Worm (Caenorhabditis elegans): ENCODE measurements around the gene F49C12.3.
A peak's percentile ranks its signal among the peaks of the same experiment; 100 is the strongest.

The F49C12.3 gene

DNA sequence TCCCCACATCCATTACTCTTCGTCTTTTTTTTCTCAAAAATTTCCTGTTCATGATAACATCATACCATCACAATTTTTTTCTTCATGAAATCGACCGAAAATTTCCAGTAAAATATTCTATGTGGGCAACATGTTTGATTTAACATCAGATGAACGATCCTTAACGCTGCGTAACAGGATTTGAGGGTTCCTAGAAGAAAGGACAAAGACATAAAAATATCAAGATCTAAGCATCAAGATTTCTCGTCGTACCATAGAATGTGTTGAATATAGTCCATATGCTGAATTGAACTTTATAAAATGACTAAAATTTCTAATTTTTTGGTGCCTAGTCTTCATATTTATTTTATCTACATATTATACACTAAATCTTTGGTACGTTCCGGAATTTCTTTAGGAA is at the start of gene F49C12.3:
TSS of gene F49C12.3 (plus strand) at position 301 of the 400 bp plus-strand sequence.
- TF ChIP-seq pha-4 (tag; optimal IDR thresholded peaks at IDR 0.05) = no peak
- TF ChIP-seq ceh-83 (GFP tag; optimal IDR thresholded peaks at IDR 0.05) = no peak
- TF ChIP-seq nhr-76 (tag; optimal IDR thresholded peaks at IDR 0.05) = no peak
- no peak for TF ChIP-seq drap-1 (GFP tag; optimal IDR thresholded peaks at IDR 0.05)
- no peak for TF ChIP-seq zip-8 (tag; optimal IDR thresholded peaks at IDR 0.05)
- no peak for TF ChIP-seq lin-13 (tag; optimal IDR thresholded peaks at IDR 0.05)
- TF ChIP-seq unc-120 (tag; optimal IDR thresholded peaks at IDR 0.05; ENCODE audit: poor library complexity, severe bottlenecking) = no peak
- no peak for TF ChIP-seq nhr-12 (tag; optimal IDR thresholded peaks at IDR 0.05)
- TF ChIP-seq ceh-39 (tag; optimal IDR thresholded peaks at IDR 0.05) = no peak

DNA sequence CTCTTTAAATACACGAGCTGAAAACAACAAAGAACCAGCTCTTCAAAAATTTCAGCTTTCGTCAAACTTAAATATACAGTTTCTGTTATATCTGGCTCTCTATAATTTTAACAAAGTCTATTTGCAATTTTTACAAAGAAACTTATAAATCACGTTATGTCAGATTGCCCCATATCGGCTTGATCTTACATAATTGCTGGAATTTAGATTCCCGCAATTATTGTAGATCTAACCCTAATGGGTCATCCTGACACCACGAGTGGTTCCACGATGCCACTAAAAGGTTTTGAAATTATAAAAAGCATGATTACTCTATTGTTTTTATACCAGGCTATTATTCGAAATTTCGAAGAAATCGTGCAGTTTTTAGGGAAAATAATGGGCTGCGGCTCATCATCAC is 49.1 kb upstream of the F49C12.3 start, which contains the start of gene Y11D7A.8:
TSS of gene Y11D7A.8 (plus strand) at position 301 of the 400 bp plus-strand sequence.
- TF ChIP-seq ceh-83 (GFP tag; optimal IDR thresholded peaks at IDR 0.05) = no peak
- TF ChIP-seq unc-39 (tag; optimal IDR thresholded peaks at IDR 0.05) = no peak
- TF ChIP-seq pha-4 (tag; optimal IDR thresholded peaks at IDR 0.05) = no peak
- TF ChIP-seq ztf-11 (tag; optimal IDR thresholded peaks at IDR 0.05) = no peak
- TF ChIP-seq tbx-8 (GFP tag; optimal IDR thresholded peaks at IDR 0.05) = no peak
- TF ChIP-seq nhr-12 (tag; optimal IDR thresholded peaks at IDR 0.05) = no peak
- TF ChIP-seq unc-62 (GFP tag; optimal IDR thresholded peaks at IDR 0.05) = no peak
- TF ChIP-seq ces-1 (GFP tag; optimal IDR thresholded peaks at IDR 0.05) = no peak
- no peak for TF ChIP-seq M03D4.4 (tag; optimal IDR thresholded peaks at IDR 0.05)
- TF ChIP-seq sptf-1 (tag; optimal IDR thresholded peaks at IDR 0.05) = no peak
- TF ChIP-seq drap-1 (GFP tag; optimal IDR thresholded peaks at IDR 0.05) = no peak
- TF ChIP-seq nhr-76 (tag; optimal IDR thresholded peaks at IDR 0.05) = no peak
- TF ChIP-seq ceh-39 (tag; optimal IDR thresholded peaks at IDR 0.05) = no peak
- TF ChIP-seq lin-32 (GFP tag; optimal IDR thresholded peaks at IDR 0.05) = no peak
- no peak for TF ChIP-seq mep-1 (tag; optimal IDR thresholded peaks at IDR 0.05)
- no peak for TF ChIP-seq mls-2 (tag; optimal IDR thresholded peaks at IDR 0.05)
- TF ChIP-seq blmp-1 (tag; optimal IDR thresholded peaks at IDR 0.05) = no peak
- no peak for TF ChIP-seq nhr-2 (tag; optimal IDR thresholded peaks at IDR 0.05)
- TF ChIP-seq elt-3 (tag; optimal IDR thresholded peaks at IDR 0.05) = no peak

DNA sequence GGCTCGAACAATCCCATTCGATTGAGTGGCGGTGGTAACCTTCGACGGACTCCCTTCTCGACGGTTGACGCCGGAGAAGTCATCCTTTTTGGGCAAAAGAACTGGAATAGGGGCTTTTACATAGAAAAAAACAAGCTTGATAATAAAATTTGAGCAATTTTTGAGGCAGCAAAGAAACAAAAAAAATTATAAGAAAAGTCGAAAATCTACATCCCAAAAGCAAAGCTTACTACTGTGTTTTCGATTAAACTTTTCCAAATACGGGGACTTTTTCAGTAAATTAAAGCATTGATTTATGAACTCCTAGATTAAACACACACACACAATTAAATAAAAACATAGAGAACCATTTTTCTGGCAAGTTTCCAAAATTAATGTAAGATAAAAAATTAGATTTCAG is 44.2 kb upstream of the F49C12.3 start, which contains the start of gene Y11D7A.9:
TSS of gene Y11D7A.9 (minus strand) at position 101 of the 400 bp plus-strand sequence.
- TF ChIP-seq zip-8 (tag; optimal IDR thresholded peaks at IDR 0.05) (no peak), drap-1 (GFP tag; optimal IDR thresholded peaks at IDR 0.05) (no peak), unc-39 (tag; optimal IDR thresholded peaks at IDR 0.05) (no peak), ceh-39 (tag; optimal IDR thresholded peaks at IDR 0.05) (no peak), nhr-2 (tag; optimal IDR thresholded peaks at IDR 0.05) (no peak), nhr-237 (tag; optimal IDR thresholded peaks at IDR 0.05) (no peak), mep-1 (tag; optimal IDR thresholded peaks at IDR 0.05) (no peak), snpc-4 (tag; optimal IDR thresholded peaks at IDR 0.05) (no peak), lin-13 (tag; optimal IDR thresholded peaks at IDR 0.05) (no peak), bed-3 (GFP tag; optimal IDR thresholded peaks at IDR 0.05) (no peak), tbx-8 (GFP tag; optimal IDR thresholded peaks at IDR 0.05) (no peak)

DNA sequence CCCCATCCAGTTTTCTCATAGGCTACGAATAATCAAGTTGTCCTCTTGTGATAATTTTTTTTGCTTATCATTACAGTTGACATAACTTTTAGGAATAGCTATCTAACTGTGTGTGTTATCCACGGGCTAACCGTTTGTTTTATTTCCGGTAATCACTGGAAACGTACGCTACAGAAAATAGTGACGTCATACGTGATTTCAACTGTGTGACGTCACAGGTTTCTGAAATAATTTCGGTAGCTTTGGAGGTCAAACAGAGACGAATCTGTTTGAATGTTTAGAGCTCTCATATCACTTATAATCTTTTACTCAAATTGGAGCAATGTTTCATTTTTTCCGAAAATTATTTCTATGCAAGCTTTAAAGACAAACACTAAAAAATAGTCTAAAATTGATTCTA is 43.4 kb upstream of the F49C12.3 start:
- TF ChIP-seq zip-8 (tag; optimal IDR thresholded peaks at IDR 0.05) (peak; percentile 88), ceh-43 (GFP tag; optimal IDR thresholded peaks at IDR 0.05) (no peak)

DNA sequence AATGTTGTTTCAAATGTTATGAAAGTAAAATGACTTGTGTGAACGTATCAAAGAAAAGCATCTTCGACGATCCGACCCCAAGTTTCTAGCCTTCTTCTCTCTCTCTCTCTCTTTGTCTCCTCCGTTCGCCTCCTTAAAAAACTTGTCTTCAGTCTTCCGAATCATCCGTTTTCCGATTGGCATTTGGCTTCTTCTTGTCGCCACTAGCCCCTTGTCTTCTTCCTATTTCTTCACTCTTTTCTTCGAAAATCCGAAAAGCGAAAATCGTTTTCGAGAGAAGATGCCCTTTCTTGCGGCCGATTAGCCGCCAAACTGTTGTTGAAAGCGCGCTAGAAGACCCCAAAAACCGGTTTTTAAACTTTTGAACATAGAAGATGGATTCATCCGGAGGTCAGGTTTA is 41.7 kb upstream of the F49C12.3 start:
- no peak for TF ChIP-seq pha-4 (tag; optimal IDR thresholded peaks at IDR 0.05)
- peak; percentile 6 for TF ChIP-seq ham-2 (GFP tag; optimal IDR thresholded peaks at IDR 0.05)

DNA sequence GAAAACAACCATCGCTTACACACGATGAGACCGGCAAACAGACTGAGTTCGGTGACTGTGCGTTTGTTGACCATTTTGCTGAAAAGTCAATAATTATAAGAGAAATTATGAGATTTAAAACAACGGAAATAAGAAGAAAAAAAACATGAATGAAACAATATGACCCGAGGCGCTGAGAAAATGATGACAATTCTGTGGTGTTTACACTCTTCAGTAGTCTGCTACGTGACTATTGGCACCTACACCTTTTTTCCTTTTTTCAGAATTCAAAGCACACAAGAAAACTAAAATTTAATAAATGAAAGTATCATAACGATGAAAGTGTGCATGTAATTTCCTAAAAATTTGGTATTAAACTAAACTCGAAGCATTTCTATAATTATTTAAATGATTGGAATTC is 40.5 kb upstream of the F49C12.3 start, which contains the start of gene Y11D7A.10:
TSS of gene Y11D7A.10 (minus strand) at position 82 of the 400 bp plus-strand sequence.
- TF ChIP-seq lin-32 (GFP tag; optimal IDR thresholded peaks at IDR 0.05) (no peak), bed-3 (GFP tag; optimal IDR thresholded peaks at IDR 0.05) (no peak), sem-2 (GFP tag; optimal IDR thresholded peaks at IDR 0.05) (no peak), mab-5 (tag; optimal IDR thresholded peaks at IDR 0.05) (no peak), tbx-8 (GFP tag; optimal IDR thresholded peaks at IDR 0.05) (no peak), pha-4 (tag; optimal IDR thresholded peaks at IDR 0.05) (no peak), ham-2 (GFP tag; optimal IDR thresholded peaks at IDR 0.05) (no peak), nhr-12 (tag; optimal IDR thresholded peaks at IDR 0.05) (no peak), ces-1 (GFP tag; optimal IDR thresholded peaks at IDR 0.05) (no peak), unc-62 (GFP tag; optimal IDR thresholded peaks at IDR 0.05) (no peak), flh-1 (GFP tag; optimal IDR thresholded peaks at IDR 0.05) (no peak), nhr-28 (tag; optimal IDR thresholded peaks at IDR 0.05) (no peak), zip-8 (tag; optimal IDR thresholded peaks at IDR 0.05) (no peak)
